Fruit fly (Drosophila melanogaster): ENCODE data around the gene La.

Gene La

DNA sequence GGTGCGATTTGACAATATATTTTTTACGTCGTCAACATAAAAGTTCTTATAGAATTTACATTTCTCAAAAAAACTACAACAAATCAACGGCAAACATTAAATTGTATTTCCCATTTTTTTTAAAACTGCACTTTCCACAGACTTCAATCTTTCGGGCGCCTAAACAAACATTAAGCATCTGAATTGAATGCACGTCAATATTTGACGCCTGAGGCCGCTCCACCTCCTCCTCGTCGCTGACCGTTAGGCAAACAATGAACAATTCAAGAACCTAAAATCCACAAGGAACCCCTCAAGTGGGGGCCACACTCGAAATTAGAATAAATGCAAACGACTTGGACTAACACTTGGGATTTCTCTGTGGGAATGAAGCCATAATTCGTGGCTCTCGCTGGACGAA lies 22.4 kb downstream of the La start (continued):
- TF ChIP-seq oc (tag; optimal IDR thresholded peaks at IDR 0.05) (peak; percentile 37), pum (GFP tag; optimal IDR thresholded peaks at IDR 0.05) (no peak), CG11093 (GFP tag; IDR thresholded peaks at IDR 0.05) (no peak), CG4424 (GFP tag; optimal IDR thresholded peaks at IDR 0.05) (no peak), wek (GFP tag; optimal IDR thresholded peaks at IDR 0.05) (peak; percentile 64), Dll (GFP tag; IDR thresholded peaks at IDR 0.05; ENCODE audit: partially characterized antibody) (no peak), CG10267 (tag; optimal IDR thresholded peaks at IDR 0.05) (no peak), nau (GFP tag; optimal IDR thresholded peaks at IDR 0.05) (no peak), dpn (GFP tag; optimal IDR thresholded peaks at IDR 0.05) (no peak), gcm (GFP tag; optimal IDR thresholded peaks at IDR 0.05) (no peak), fd96Cb (tag; optimal IDR thresholded peaks at IDR 0.05) (no peak), TFAM (GFP tag; optimal IDR thresholded peaks at IDR 0.05) (no peak), sima (GFP tag; optimal IDR thresholded peaks at IDR 0.05) (no peak), ase (GFP tag; IDR thresholded peaks at IDR 0.05) (no peak), Mrtf (GFP tag; IDR thresholded peaks at IDR 0.05) (no peak), sc (optimal IDR thresholded peaks at IDR 0.05) (no peak), sc (GFP tag; optimal IDR thresholded peaks at IDR 0.05) (peak; percentile 51), NK7.1 (GFP tag; optimal IDR thresholded peaks at IDR 0.05) (no peak), CG11085 (GFP tag; IDR thresholded peaks at IDR 0.05) (no peak), CG6854 (GFP tag; optimal IDR thresholded peaks at IDR 0.05) (no peak), disco-r (GFP tag; optimal IDR thresholded peaks at IDR 0.05) (no peak), CG2199 (GFP tag; IDR thresholded peaks at IDR 0.05) (0 out of 3 replicates have a peak, but pooled peaks have one; percentile 20), C15 (GFP tag; IDR thresholded peaks at IDR 0.05) (no peak), HLH4C (GFP tag; IDR thresholded peaks at IDR 0.05; ENCODE audit: partially characterized antibody) (no peak), tap (tag; optimal IDR thresholded peaks at IDR 0.05) (no peak), CG11456 (GFP tag; IDR thresholded peaks at IDR 0.05) (no peak), CG3281 (GFP tag; optimal IDR thresholded peaks at IDR 0.05) (no peak), CG14667 (GFP tag; IDR thresholded peaks at IDR 0.05) (no peak), CG31441 (GFP tag; IDR thresholded peaks at IDR 0.05) (no peak), cad (GFP tag; optimal IDR thresholded peaks at IDR 0.05) (no peak), Hr51 (GFP tag; optimal IDR thresholded peaks at IDR 0.05) (no peak), Hey (tag; optimal IDR thresholded peaks at IDR 0.05) (no peak), CG7745 (tag; optimal IDR thresholded peaks at IDR 0.05) (no peak), CG17328 (GFP tag; IDR thresholded peaks at IDR 0.05) (peak; percentile 38; the same call in 1 of the 2 replicates), Sox102F (GFP tag; optimal IDR thresholded peaks at IDR 0.05) (peak; percentile 43), Lhr (GFP tag; optimal IDR thresholded peaks at IDR 0.05) (peak; percentile 36), CG9817 (tag; optimal IDR thresholded peaks at IDR 0.05) (no peak), Gsc (GFP tag; IDR thresholded peaks at IDR 0.05) (no peak), Sin3A (optimal IDR thresholded peaks at IDR 0.05) (no peak), NFAT (GFP tag; IDR thresholded peaks at IDR 0.05) (no peak), pb (GFP tag; optimal IDR thresholded peaks at IDR 0.05) (no peak), sens (GFP tag) (peak; percentile 79), trh (GFP tag; optimal IDR thresholded peaks at IDR 0.05) (no peak), sim (GFP tag; IDR thresholded peaks at IDR 0.05) (no peak), CG1233 (GFP tag; optimal IDR thresholded peaks at IDR 0.05) (peak; percentile 44), Dfd (GFP tag; optimal IDR thresholded peaks at IDR 0.05) (no peak), dmrt99B (tag; optimal IDR thresholded peaks at IDR 0.05) (no peak), zen (tag; optimal IDR thresholded peaks at IDR 0.05) (no peak), CG32772 (GFP tag; IDR thresholded peaks at IDR 0.05) (no peak), CG12104 (GFP tag; optimal IDR thresholded peaks at IDR 0.05) (no peak), ken (GFP tag; IDR thresholded peaks at IDR 0.05) (0 out of 3 replicates have a peak, but pooled peaks have one; percentile 14), abd-A (tag; optimal IDR thresholded peaks at IDR 0.05) (no peak), CG9215 (GFP tag; IDR thresholded peaks at IDR 0.05) (no peak)

All from whole organism, embryonic.